Worm (Caenorhabditis elegans): ENCODE measurements around the gene gmeb-2.

Gene gmeb-2

ce11 chrX:15865868-15866555 is 12.9 kb upstream of the gmeb-2 start, which contains the start of the genes csb-1 and F53H4.4 (continued):
- TF ChIP-seq blmp-1 (tag; optimal IDR thresholded peaks at IDR 0.05) (peak; percentile 71), ets-5 (GFP tag; IDR thresholded peaks at IDR 0.05) (no peak), zip-4 (GFP tag; optimal IDR thresholded peaks at IDR 0.05) (no peak), C04F5.9 (tag; optimal IDR thresholded peaks at IDR 0.05) (no peak), fkh-8 (tag; optimal IDR thresholded peaks at IDR 0.05) (peak; percentile 78), nhr-47 (tag; optimal IDR thresholded peaks at IDR 0.05) (peak; percentile 79), tlp-1 (tag; optimal IDR thresholded peaks at IDR 0.05) (no peak)

- TF ChIP-seq blmp-1 (tag; optimal IDR thresholded peaks at IDR 0.05), result peak; percentile 12
- no peak for TF ChIP-seq nhr-28 (tag; optimal IDR thresholded peaks at IDR 0.05)
These were observed 9.3 kb upstream of the gmeb-2 start for ce11 chrX:15869589-15869988.

- peak; percentile 61 for TF ChIP-seq nhr-85 (tag)
- TF ChIP-seq ceh-8 (GFP tag; optimal IDR thresholded peaks at IDR 0.05), result no peak
- peak; percentile 38 for TF ChIP-seq lin-14 (GFP tag; optimal IDR thresholded peaks at IDR 0.05)
These were observed 1.9 kb upstream of the gmeb-2 start for ce11 chrX:15876936-15877335.

- TF ChIP-seq lin-13 (GFP tag; optimal IDR thresholded peaks at IDR 0.05) (no peak), nhr-47 (tag; optimal IDR thresholded peaks at IDR 0.05) (no peak), ceh-8 (GFP tag; optimal IDR thresholded peaks at IDR 0.05) (no peak), lin-15B (tag; optimal IDR thresholded peaks at IDR 0.05) (no peak), egl-27 (tag; optimal IDR thresholded peaks at IDR 0.05) (no peak), pqm-1 (tag; optimal IDR thresholded peaks at IDR 0.05) (no peak), pag-3 (tag; optimal IDR thresholded peaks at IDR 0.05; ENCODE audit: borderline replicate concordance, insufficient read depth) (no peak), nhr-12 (tag; optimal IDR thresholded peaks at IDR 0.05) (no peak), C34B4.2 (tag; optimal IDR thresholded peaks at IDR 0.05) (no peak), snpc-4 (tag; optimal IDR thresholded peaks at IDR 0.05) (no peak), nhr-11 (tag; optimal IDR thresholded peaks at IDR 0.05) (no peak), irx-1 (tag; optimal IDR thresholded peaks at IDR 0.05) (no peak), egl-13 (tag; optimal IDR thresholded peaks at IDR 0.05) (no peak), zip-4 (GFP tag; optimal IDR thresholded peaks at IDR 0.05) (no peak), nhr-237 (tag; optimal IDR thresholded peaks at IDR 0.05) (no peak), unc-86 (tag; optimal IDR thresholded peaks at IDR 0.05) (no peak)
These were observed 2.1 kb downstream of the gmeb-2 start for ce11 chrX:15881027-15881426.

ce11 chrX:15884478-15884877 is 5.6 kb downstream of the gmeb-2 start:
- TF ChIP-seq snpc-4 (tag; optimal IDR thresholded peaks at IDR 0.05) (peak; percentile 15), lin-14 (GFP tag; optimal IDR thresholded peaks at IDR 0.05) (no peak)

- no peak for TF ChIP-seq lin-35 (GFP tag; optimal IDR thresholded peaks at IDR 0.05)
- no peak for TF ChIP-seq snu-23 (GFP tag; optimal IDR thresholded peaks at IDR 0.05)
- no peak for TF ChIP-seq ztf-11 (tag; optimal IDR thresholded peaks at IDR 0.05)
- no peak for TF ChIP-seq mef-2 (tag; optimal IDR thresholded peaks at IDR 0.05)
- TF ChIP-seq pag-3 (tag; optimal IDR thresholded peaks at IDR 0.05; ENCODE audit: borderline replicate concordance, insufficient read depth), result no peak
- TF ChIP-seq C04F5.9 (tag; optimal IDR thresholded peaks at IDR 0.05), result no peak
- no peak for TF ChIP-seq nhr-19 (GFP tag; conservative IDR thresholded peaks at IDR 0.05)
- no peak for TF ChIP-seq lsy-2 (tag; optimal IDR thresholded peaks at IDR 0.05)
- TF ChIP-seq tbx-2 (tag; optimal IDR thresholded peaks at IDR 0.05), result no peak
- TF ChIP-seq nhr-47 (tag; optimal IDR thresholded peaks at IDR 0.05), result no peak
- TF ChIP-seq nhr-12 (tag; optimal IDR thresholded peaks at IDR 0.05), result no peak
- TF ChIP-seq ets-5 (GFP tag; IDR thresholded peaks at IDR 0.05), result no peak
- no peak for TF ChIP-seq lir-3 (tag; optimal IDR thresholded peaks at IDR 0.05; ENCODE audit: poor library complexity)
- no peak for TF ChIP-seq fos-1 (tag; optimal IDR thresholded peaks at IDR 0.05)
- TF ChIP-seq ceh-63 (GFP tag; optimal IDR thresholded peaks at IDR 0.05), result no peak
- no peak for TF ChIP-seq jun-1 (tag; optimal IDR thresholded peaks at IDR 0.05)
- no peak for TF ChIP-seq aly-2 (tag; optimal IDR thresholded peaks at IDR 0.05)
These were observed 8.6 kb downstream of the gmeb-2 start, which contains the start of gene F53H4.3 for ce11 chrX:15887495-15887894. TSS of gene F53H4.3 (minus strand) at chrX:15887595.
